Worm (Caenorhabditis elegans): ENCODE results near the gene K08F8.15.

- no peak for TF ChIP-seq hlh-30 (tag; optimal IDR thresholded peaks at IDR 0.05; ENCODE audit: insufficient read depth)
- no peak for TF ChIP-seq nhr-76 (tag; optimal IDR thresholded peaks at IDR 0.05)
- no peak for TF ChIP-seq F49E8.2 (tag; optimal IDR thresholded peaks at IDR 0.05; ENCODE audit: borderline replicate concordance)
- TF ChIP-seq spr-3 (GFP tag; optimal IDR thresholded peaks at IDR 0.05) = no peak
- TF ChIP-seq zag-1 (tag; optimal IDR thresholded peaks at IDR 0.05) = no peak
- TF ChIP-seq nhr-25 (tag; optimal IDR thresholded peaks at IDR 0.05; ENCODE audit: borderline replicate concordance, insufficient read depth) = no peak
- no peak for TF ChIP-seq pha-4 (GFP tag; IDR thresholded peaks at IDR 0.05)
- no peak for TF ChIP-seq pha-4 (tag; optimal IDR thresholded peaks at IDR 0.05)
- TF ChIP-seq lin-13 (GFP tag; optimal IDR thresholded peaks at IDR 0.05) = no peak
- no peak for TF ChIP-seq nhr-237 (tag; optimal IDR thresholded peaks at IDR 0.05)
- no peak for TF ChIP-seq tra-1 (GFP tag; IDR thresholded peaks at IDR 0.05)
- TF ChIP-seq R02D3.7 (tag; optimal IDR thresholded peaks at IDR 0.05) = no peak
- no peak for TF ChIP-seq lsy-2 (tag; optimal IDR thresholded peaks at IDR 0.05)
- no peak for TF ChIP-seq mdl-1 (tag; optimal IDR thresholded peaks at IDR 0.05)
- TF ChIP-seq ZK546.5 (tag; optimal IDR thresholded peaks at IDR 0.05) = no peak
Observed at ce11 chrII:8814231-8814630, 47.6 kb downstream of the K08F8.15 start.

Measured in whole organism, L4 larva.